Worm (Caenorhabditis elegans): ENCODE measurements around the gene F09E5.3.

F09E5.3 gene

ce11 chrII:5379614-5380077, 5.8 kb downstream of the F09E5.3 start, which contains the start of gene pkc-3:
Gene pkc-3 (plus strand): TSS chrII:5380027.
- no peak for TF ChIP-seq nfya-1 (tag; optimal IDR thresholded peaks at IDR 0.05; ENCODE audit: borderline replicate concordance, insufficient read depth)
- TF ChIP-seq snpc-1.3 (tag; optimal IDR thresholded peaks at IDR 0.05; ENCODE audit: insufficient read depth) = peak; percentile 30
- TF ChIP-seq ccch-3 (GFP tag; optimal IDR thresholded peaks at IDR 0.05) = no peak
- TF ChIP-seq let-607 (tag; optimal IDR thresholded peaks at IDR 0.05) = peak; percentile 50 to 78
- no peak for TF ChIP-seq K11D2.4 (GFP tag; IDR thresholded peaks at IDR 0.05)
- no peak for TF ChIP-seq mxl-1 (tag; optimal IDR thresholded peaks at IDR 0.05)
- peak; percentile 72 for TF ChIP-seq tlf-1 (GFP tag; optimal IDR thresholded peaks at IDR 0.05)
- no peak for TF ChIP-seq him-1 (tag; optimal IDR thresholded peaks at IDR 0.05)
- TF ChIP-seq B0035.1 (tag; optimal IDR thresholded peaks at IDR 0.05) = peak; percentile 28
- TF ChIP-seq nhr-27 (tag; optimal IDR thresholded peaks at IDR 0.05) = no peak
- TF ChIP-seq F49E8.2 (tag; optimal IDR thresholded peaks at IDR 0.05; ENCODE audit: insufficient read depth) = peak; percentile 28
- TF ChIP-seq Y67H2A.10 (GFP tag; conservative IDR thresholded peaks at IDR 0.05) = no peak
- TF ChIP-seq somi-1 (GFP tag; optimal IDR thresholded peaks at IDR 0.05) = no peak
- peak; percentile 84; the same call in 1 of the 2 replicates for TF ChIP-seq Y56A3A.18 (GFP tag; IDR thresholded peaks at IDR 0.05)
- peak; percentile 38 for TF ChIP-seq madf-10 (tag; optimal IDR thresholded peaks at IDR 0.05)
- TF ChIP-seq ztf-22 (GFP tag; optimal IDR thresholded peaks at IDR 0.05) = peak; percentile 34
- 0 out of 2 replicates have a peak, but pooled peaks have one; percentile 22 for TF ChIP-seq hmg-20 (GFP tag; IDR thresholded peaks at IDR 0.05)
- TF ChIP-seq zim-3 (tag; optimal IDR thresholded peaks at IDR 0.05) = no peak
- TF ChIP-seq hsf-1 (GFP tag; IDR thresholded peaks at IDR 0.05) = peak; percentile 75
- TF ChIP-seq pbrm-1 (GFP tag; IDR thresholded peaks at IDR 0.05) = peak; percentile 58
- TF ChIP-seq ztf-6 (GFP tag; IDR thresholded peaks at IDR 0.05) = no peak
- TF ChIP-seq aptf-2 (GFP tag; conservative IDR thresholded peaks at IDR 0.05) = no peak
- no peak for TF ChIP-seq F23B12.7 (tag; optimal IDR thresholded peaks at IDR 0.05; ENCODE audit: insufficient read depth)
- TF ChIP-seq sptf-2 (GFP tag; optimal IDR thresholded peaks at IDR 0.05) = no peak
- TF ChIP-seq D2030.7 (GFP tag; IDR thresholded peaks at IDR 0.05) = peak; percentile 25; the same call in 1 of the 2 replicates
- TF ChIP-seq Y79H2A.3 (GFP tag; conservative IDR thresholded peaks at IDR 0.05) = 0 out of 2 replicates have a peak, but pooled peaks have one; percentile 33
- TF ChIP-seq lsl-1 (GFP tag; optimal IDR thresholded peaks at IDR 0.05) = peak; percentile 44
- TF ChIP-seq rpc-1 (optimal IDR thresholded peaks at IDR 0.05) = no peak
- no peak for TF ChIP-seq rpc-1 (tag; optimal IDR thresholded peaks at IDR 0.05)
- TF ChIP-seq madf-8 (GFP tag; conservative IDR thresholded peaks at IDR 0.05) = no peak
- TF ChIP-seq F57A8.1 (GFP tag; optimal IDR thresholded peaks at IDR 0.05) = no peak
- TF ChIP-seq B0261.1 (tag; optimal IDR thresholded peaks at IDR 0.05) = no peak
- no peak for TF ChIP-seq bed-2 (GFP tag; IDR thresholded peaks at IDR 0.05)
- TF ChIP-seq attf-5 (GFP tag; optimal IDR thresholded peaks at IDR 0.05) = peak; percentile 87
- no peak for TF ChIP-seq let-526 (GFP tag; IDR thresholded peaks at IDR 0.05)
- TF ChIP-seq Y95B8A.8 (GFP tag; IDR thresholded peaks at IDR 0.05) = peak; percentile 88
- TF ChIP-seq F33H1.4 (GFP tag; IDR thresholded peaks at IDR 0.05) = peak; percentile 29; the same call in 1 of the 2 replicates
- TF ChIP-seq bed-1 (GFP tag; IDR thresholded peaks at IDR 0.05) = no peak
- TF ChIP-seq F10E7.11 (tag; optimal IDR thresholded peaks at IDR 0.05) = no peak
- TF ChIP-seq F22D6.2 (tag; optimal IDR thresholded peaks at IDR 0.05) = peak; percentile 37
- peak; percentile 83 for TF ChIP-seq ztf-18 (tag; optimal IDR thresholded peaks at IDR 0.05)
- TF ChIP-seq sdz-38 (tag; optimal IDR thresholded peaks at IDR 0.05) = no peak
- peak; percentile 82 for TF ChIP-seq chd-7 (tag; optimal IDR thresholded peaks at IDR 0.05)
- TF ChIP-seq lin-35 (GFP tag; optimal IDR thresholded peaks at IDR 0.05) = peak in 1 of 3 experiments; percentile 47
- no peak; the same call in 1 of the 2 replicates for TF ChIP-seq attf-3 (GFP tag; conservative IDR thresholded peaks at IDR 0.05)
- TF ChIP-seq dpff-1 (tag; optimal IDR thresholded peaks at IDR 0.05) = peak; percentile 44
- no peak for TF ChIP-seq F55B11.4 (tag; optimal IDR thresholded peaks at IDR 0.05; ENCODE audit: borderline replicate concordance, insufficient read depth)

All from whole organism, young adult.